Fruit fly (Drosophila melanogaster): ENCODE data around the gene AP-2sigma.

dm6 chr3R:21282897-21283296 lies 13.0 kb upstream of the AP-2sigma start, which contains the start of gene CG17298:
- no peak for TF ChIP-seq CG5204 (GFP tag; optimal IDR thresholded peaks at IDR 0.05)
- TF ChIP-seq CG12768 (GFP tag; optimal IDR thresholded peaks at IDR 0.05), result no peak
- no peak for TF ChIP-seq tj (GFP tag; optimal IDR thresholded peaks at IDR 0.05)

Data from whole organism, adult.